Fruit fly (Drosophila melanogaster) whole organism, wandering third instar larva: Measurements from ENCODE around the gene CG14074.

ENCODE experiments used
- Abd-B ChIP-seq: fragments of >200 bp; optimal IDR thresholded peaks from 2 replicates; lab custom pipeline; 2017; ENCODE audit warnings: missing biosample characterization, missing genetic modification characterization
- CG32264 ChIP-seq: fragments of 200-800 bp; sonication (Bioruptor generic); optimal IDR thresholded peaks from 2 replicates; lab custom pipeline; 2016; ENCODE audit warnings: missing biosample characterization, missing genetic modification characterization
- CG9705 ChIP-seq: fragments of 200-800 bp; sonication (Bioruptor generic); optimal IDR thresholded peaks from 2 replicates; lab custom pipeline; 2018; ENCODE audit warnings: missing biosample characterization, mild to moderate bottlenecking, missing genetic modification characterization
- CrebA ChIP-seq: fragments of 200-800 bp; sonication (Bioruptor generic); optimal IDR thresholded peaks from 2 replicates; lab custom pipeline; 2016; ENCODE audit warnings: missing biosample characterization, mild to moderate bottlenecking, missing genetic modification characterization, borderline replicate concordance
- Dfd ChIP-seq: fragments of >200 bp; optimal IDR thresholded peaks from 2 replicates; lab custom pipeline; 2017; ENCODE audit warnings: missing biosample characterization, missing genetic modification characterization
- Dif ChIP-seq: fragments of 200-275, 200-300 bp; sonication (Bioruptor generic); optimal IDR thresholded peaks from 2 replicates; lab custom pipeline; 2018; ENCODE audit warnings: missing biosample characterization, missing genetic modification characterization; ENCODE audit not compliant: partially characterized antibody
- GATAd ChIP-seq: sonication (Bioruptor generic); optimal IDR thresholded peaks from 2 replicates; lab custom pipeline; 2016; ENCODE audit warnings: missing biosample characterization, missing genetic modification characterization
- HLH106 ChIP-seq: fragments of 200-800 bp; optimal IDR thresholded peaks from 3 replicates; lab custom pipeline; 2019; ENCODE audit warnings: missing biosample characterization, mild to moderate bottlenecking, missing genetic modification characterization, moderate library complexity
- Hnf4 ChIP-seq: fragments of 200-800 bp; sonication (Bioruptor generic); optimal IDR thresholded peaks from 2 replicates; lab custom pipeline; 2016; ENCODE audit warnings: missing biosample characterization, mild to moderate bottlenecking, missing genetic modification characterization
- Hr78 ChIP-seq: fragments of >200 bp; optimal IDR thresholded peaks from 2 replicates; lab custom pipeline; 2017; ENCODE audit warnings: missing biosample characterization, missing genetic modification characterization
- Hr83 ChIP-seq: fragments of 200-300 bp; sonication (Bioruptor generic); optimal IDR thresholded peaks from 2 replicates; lab custom pipeline; 2016; ENCODE audit warnings: missing biosample characterization, mild to moderate bottlenecking, missing genetic modification characterization, moderate library complexity; ENCODE audit not compliant: poor library complexity, severe bottlenecking
- Jra ChIP-seq: sonication (Bioruptor generic); optimal IDR thresholded peaks from 2 replicates; lab custom pipeline; 2016; ENCODE audit warnings: missing biosample characterization, missing genetic modification characterization
- Mio ChIP-seq: sonication (Bioruptor generic); optimal IDR thresholded peaks from 2 replicates; lab custom pipeline; 2016; ENCODE audit warnings: missing biosample characterization, missing genetic modification characterization
- Myc ChIP-seq: fragments of >200 bp; optimal IDR thresholded peaks from 2 replicates; lab custom pipeline; 2017
- N ChIP-seq: fragments of >200 bp; optimal IDR thresholded peaks from 2 replicates; lab custom pipeline; 2018; ENCODE audit warnings: missing biosample characterization, missing external identifiers, missing genetic modification characterization
- OdsH ChIP-seq: fragments of 200-800 bp; sonication (Bioruptor generic); optimal IDR thresholded peaks from 2 replicates; lab custom pipeline; 2016; ENCODE audit warnings: missing biosample characterization, mild to moderate bottlenecking, missing genetic modification characterization
- Rel ChIP-seq, 2 experiments: fragments of 200-800 bp; sonication (Bioruptor generic) in 1 of 2; optimal IDR thresholded peaks; 2 replicates in 1 of 2; 3 replicates in 1 of 2; lab custom pipeline; 2016 to 2019; ENCODE audit warnings: mild to moderate bottlenecking in 2 of 2, missing biosample characterization in 2 of 2, missing genetic modification characterization in 2 of 2, moderate library complexity in 1 of 2
- Sp1 ChIP-seq: fragments of 200-800 bp; sonication (Bioruptor generic); optimal IDR thresholded peaks from 3 replicates; lab custom pipeline; 2019; ENCODE audit warnings: missing biosample characterization, mild to moderate bottlenecking, missing genetic modification characterization, moderate library complexity
- Vsx2 ChIP-seq: fragments of 200-300, 225-300 bp; sonication (Bioruptor generic); optimal IDR thresholded peaks from 2 replicates; lab custom pipeline; 2018; ENCODE audit warnings: missing biosample characterization, missing genetic modification characterization; ENCODE audit not compliant: partially characterized antibody
- br ChIP-seq: fragments of 200-800 bp; sonication (Bioruptor generic); optimal IDR thresholded peaks from 2 replicates; lab custom pipeline; 2016; ENCODE audit warnings: missing biosample characterization, missing genetic modification characterization
- brk ChIP-seq: fragments of 200-800 bp; sonication (Bioruptor generic); optimal IDR thresholded peaks from 2 replicates; lab custom pipeline; 2016; ENCODE audit warnings: missing biosample characterization, mild to moderate bottlenecking, missing genetic modification characterization
- dl ChIP-seq, 2 experiments: fragments of 175-275, 200-275 bp in 1 of 2; fragments of 200-275 bp in 1 of 2; sonication (Bioruptor generic); optimal IDR thresholded peaks; lab custom pipeline; 2018; ENCODE audit warnings: mild to moderate bottlenecking in 2 of 2, missing biosample characterization in 2 of 2, missing genetic modification characterization in 2 of 2, moderate library complexity in 2 of 2; ENCODE audit not compliant: partially characterized antibody in 2 of 2, insufficient read depth in 1 of 2
- dmrt93B ChIP-seq: fragments of 200-800 bp; sonication (Bioruptor generic); optimal IDR thresholded peaks from 2 replicates; lab custom pipeline; 2018; ENCODE audit warnings: missing biosample characterization, mild to moderate bottlenecking, missing genetic modification characterization
- dsf ChIP-seq: sonication (Bioruptor generic); optimal IDR thresholded peaks from 2 replicates; lab custom pipeline; 2016; ENCODE audit warnings: missing biosample characterization, missing genetic modification characterization, borderline replicate concordance
- ey ChIP-seq: fragments of 200-800 bp; sonication (Bioruptor generic); optimal IDR thresholded peaks from 2 replicates; lab custom pipeline; 2016; ENCODE audit warnings: missing biosample characterization, missing genetic modification characterization
- foxo ChIP-seq, 2 experiments: fragments of 200-800 bp; sonication (Bioruptor generic); optimal IDR thresholded peaks; 2 replicates in 1 of 2; 3 replicates in 1 of 2; lab custom pipeline; 2016 to 2017; ENCODE audit warnings: missing biosample characterization in 2 of 2, missing genetic modification characterization in 2 of 2
- fru ChIP-seq: fragments of 200-800 bp; sonication (Bioruptor generic); optimal IDR thresholded peaks from 3 replicates; lab custom pipeline; 2016; ENCODE audit warnings: missing biosample characterization, mild to moderate bottlenecking, missing genetic modification characterization
- h ChIP-seq: fragments of 200-800 bp; sonication (Bioruptor generic); optimal IDR thresholded peaks from 3 replicates; lab custom pipeline; 2016; ENCODE audit warnings: missing biosample characterization, mild to moderate bottlenecking, missing genetic modification characterization
- jim ChIP-seq: fragments of 175-275, 200-325 bp; sonication (Bioruptor generic); optimal IDR thresholded peaks from 2 replicates; lab custom pipeline; 2016; ENCODE audit warnings: missing biosample characterization, mild to moderate bottlenecking, missing genetic modification characterization
- lola ChIP-seq: fragments of >200 bp; optimal IDR thresholded peaks from 2 replicates; lab custom pipeline; 2017; ENCODE audit warnings: missing biosample characterization, missing genetic modification characterization
- pan ChIP-seq: fragments of >200 bp; optimal IDR thresholded peaks from 2 replicates; lab custom pipeline; 2017
- psq ChIP-seq: fragments of 200-800 bp; sonication (Bioruptor generic); optimal IDR thresholded peaks from 3 replicates; lab custom pipeline; 2017; ENCODE audit warnings: missing biosample characterization, mild to moderate bottlenecking, missing genetic modification characterization, moderate library complexity
- rgr ChIP-seq: fragments of 200-800 bp; sonication (Bioruptor generic); optimal IDR thresholded peaks from 3 replicates; lab custom pipeline; 2016; ENCODE audit warnings: missing biosample characterization, mild to moderate bottlenecking, missing genetic modification characterization
- sage ChIP-seq: fragments of 200-800 bp; sonication (Bioruptor generic); optimal IDR thresholded peaks from 2 replicates; lab custom pipeline; 2016; ENCODE audit warnings: missing biosample characterization, mild to moderate bottlenecking, missing genetic modification characterization
- sv ChIP-seq: fragments of 200-800 bp; sonication (Bioruptor generic); optimal IDR thresholded peaks from 3 replicates; lab custom pipeline; 2016; ENCODE audit warnings: missing biosample characterization, missing genetic modification characterization
- tai ChIP-seq: sonication (Bioruptor generic); optimal IDR thresholded peaks from 2 replicates; lab custom pipeline; 2016; ENCODE audit warnings: missing biosample characterization, missing genetic modification characterization
- usp ChIP-seq: fragments of >200 bp; optimal IDR thresholded peaks from 2 replicates; lab custom pipeline; 2017; ENCODE audit warnings: missing biosample characterization, missing genetic modification characterization
- woc ChIP-seq: sonication (Bioruptor generic); optimal IDR thresholded peaks from 2 replicates; lab custom pipeline; 2016; ENCODE audit warnings: missing biosample characterization, mild to moderate bottlenecking, missing genetic modification characterization

Gene CG14074

DNA sequence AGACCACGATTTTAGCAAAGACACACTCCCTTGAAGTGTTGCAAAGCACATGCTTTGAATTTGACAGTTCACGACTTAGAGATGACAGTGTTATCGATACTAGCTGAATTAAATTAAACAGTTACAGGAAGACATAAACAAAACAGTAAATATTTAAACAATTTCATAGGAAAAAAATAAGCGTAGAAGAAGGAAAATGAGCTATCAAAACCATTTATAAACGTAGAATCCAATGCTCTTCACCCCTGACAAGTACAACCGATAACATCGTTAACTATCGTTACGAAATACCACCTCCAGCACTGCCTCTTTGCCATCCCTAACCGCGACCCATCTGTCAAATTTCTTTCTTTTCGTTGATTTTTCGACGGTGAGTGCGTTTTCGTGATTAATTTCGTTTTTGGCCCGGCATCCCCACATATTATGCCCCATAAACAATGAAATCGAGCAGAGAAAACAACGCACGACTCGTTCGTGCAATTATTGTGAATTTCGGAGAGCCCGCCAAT lies 32.8 kb downstream of the CG14074 start, which contains the start of gene RpL26:
RpL26 (plus strand) TSS at position 106 of the 509 bp plus-strand sequence.
- TF ChIP-seq tai (no peak), fru (peak; percentile 77), Myc (lab: Kevin White, UChicago) (peak; percentile 24), lola (GFP tag; lab: Kevin White, UChicago) (no peak), sage (no peak), Hnf4 (GFP tag; lab: Kevin White, UChicago) (peak; percentile 83), OdsH (GFP tag; lab: Kevin White, UChicago) (peak; percentile 75), CG32264 (peak; percentile 22), ey (GFP tag; lab: Kevin White, UChicago) (peak; percentile 76), Dfd (GFP tag; lab: Kevin White, UChicago) (no peak), Sp1 (GFP tag; lab: Kevin White, UChicago) (peak; percentile 80), h (peak; percentile 72), Jra (GFP tag; lab: Kevin White, UChicago) (peak; percentile 81), Mio (GFP tag; lab: Kevin White, UChicago) (peak; percentile 56), N (GFP tag; lab: Kevin White, UChicago) (no peak), psq (peak; percentile 57), Rel (GFP tag; optimal IDR thresholded peaks at IDR 0.05; lab: Kevin White, UChicago) (no peak), Rel (tag; optimal IDR thresholded peaks at IDR 0.05; lab: Kevin White, UChicago) (peak; percentile 32), HLH106 (peak; percentile 75), dsf (GFP tag; lab: Kevin White, UChicago) (peak; percentile 55), sv (GFP tag; lab: Kevin White, UChicago) (peak; percentile 75), Hr83 (GFP tag; lab: Kevin White, UChicago) (peak; percentile 27), dl (GFP tag; optimal IDR thresholded peaks at IDR 0.05; lab: Kevin White, UChicago; ENCODE audit: insufficient read depth in 1 of 2, partially characterized antibody in 2 of 2) (no peak), Abd-B (GFP tag; lab: Kevin White, UChicago) (no peak), Dif (no peak), dmrt93B (GFP tag; lab: Kevin White, UChicago) (no peak), CrebA (no peak), Hr78 (no peak), brk (GFP tag; lab: Kevin White, UChicago) (no peak), rgr (peak; percentile 80), usp (GFP tag; lab: Kevin White, UChicago) (no peak), foxo (GFP tag; optimal IDR thresholded peaks at IDR 0.05; lab: Kevin White, UChicago) (peak in 1 of 2 experiments; percentile 83), GATAd (no peak), woc (peak; percentile 84), pan (lab: Kevin White, UChicago) (no peak), CG9705 (GFP tag; lab: Kevin White, UChicago) (peak; percentile 71), Vsx2 (GFP tag; lab: Kevin White, UChicago) (no peak), br (no peak), jim (GFP tag; lab: Kevin White, UChicago) (peak; percentile 47)

DNA sequence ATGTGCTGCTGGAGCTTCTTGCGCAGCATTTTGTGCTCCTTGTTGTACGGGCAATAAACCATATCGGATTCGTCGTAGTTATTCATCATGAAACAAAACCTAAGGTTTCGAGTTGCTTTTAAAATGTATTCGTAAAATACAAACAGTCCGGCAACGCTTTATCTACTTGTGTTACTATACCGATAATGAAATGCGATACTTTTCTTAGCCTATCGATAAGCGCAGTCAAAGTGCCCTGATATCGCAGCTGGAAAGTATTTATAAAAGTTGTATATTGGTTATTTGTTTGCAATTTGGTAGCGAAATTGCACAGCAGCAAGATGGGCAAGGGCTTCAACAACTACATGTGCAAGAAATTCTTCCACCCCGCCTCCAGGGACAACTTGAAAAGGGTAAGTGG lies 35.4 kb downstream of the CG14074 start, which contains the start of the genes arx and CG6843:
arx (minus strand) TSS at position 144 of the 400 bp plus-strand sequence.
CG6843 (plus strand) TSS at position 184 of the 400 bp plus-strand sequence.
- TF ChIP-seq dl (GFP tag; optimal IDR thresholded peaks at IDR 0.05; lab: Kevin White, UChicago; ENCODE audit: insufficient read depth in 1 of 2, partially characterized antibody in 2 of 2), result no peak
- no peak for TF ChIP-seq Rel (GFP tag; optimal IDR thresholded peaks at IDR 0.05; lab: Kevin White, UChicago)
- TF ChIP-seq Rel (tag; optimal IDR thresholded peaks at IDR 0.05; lab: Kevin White, UChicago), result peak; percentile 91
- TF ChIP-seq rgr, result peak; percentile 22
- TF ChIP-seq fru, result peak; percentile 35
- peak; percentile 33 for TF ChIP-seq Hr83 (GFP tag; lab: Kevin White, UChicago)
- TF ChIP-seq dsf (GFP tag; lab: Kevin White, UChicago), result no peak
- TF ChIP-seq psq, result peak; percentile 54
